Worm (Caenorhabditis elegans) whole organism, late embryonic: ENCODE data around the gene W08F4.3.
"Not testable (repeated sequence)": the region's sequence is repeated elsewhere in the genome, so short reads cannot be mapped to it uniquely, and the experiment has no call there.

Source experiments
- K02D7.2 ChIP-seq: sonication (generic microtip); optimal IDR thresholded peaks from 2 replicates; lab custom pipeline; 2017; ENCODE audit warnings: mild to moderate bottlenecking, missing genetic modification characterization, missing compliant biosample characterization
- ahr-1 ChIP-seq: sonication (generic microtip); optimal IDR thresholded peaks from 2 replicates; lab custom pipeline; 2016; ENCODE audit warnings: missing genetic modification characterization, missing compliant biosample characterization
- ama-1 ChIP-seq: fragments of 150-350 bp; optimal IDR thresholded peaks from 2 replicates; lab custom pipeline; 2014
- ceh-14 ChIP-seq: sonication (generic microtip); optimal IDR thresholded peaks from 2 replicates; lab custom pipeline; 2016; ENCODE audit warnings: missing genotype, missing genetic modification characterization, missing compliant biosample characterization
- ceh-18 ChIP-seq: sonication (generic microtip); optimal IDR thresholded peaks from 2 replicates; lab custom pipeline; 2016; ENCODE audit warnings: missing genetic modification characterization, missing compliant biosample characterization
- ceh-24 ChIP-seq: sonication (generic microtip); optimal IDR thresholded peaks from 2 replicates; lab custom pipeline; 2016; ENCODE audit warnings: mild to moderate bottlenecking, missing genetic modification characterization, missing compliant biosample characterization
- ceh-30 ChIP-seq: fragments of 150-350 bp; optimal IDR thresholded peaks from 2 replicates; lab custom pipeline; 2014; ENCODE audit warnings: missing biosample characterization, missing genetic modification characterization
- ceh-34 ChIP-seq: sonication (generic microtip); optimal IDR thresholded peaks from 2 replicates; lab custom pipeline; 2016; ENCODE audit warnings: mild to moderate bottlenecking, missing genetic modification characterization, missing compliant biosample characterization
- ceh-45 ChIP-seq: fragments of 200-800 bp; sonication (Bioruptor generic); IDR thresholded peaks from 2 replicates; pipeline ENCODE4 v1.3.6; 2022; ENCODE audit warnings: missing genetic modification reagents, missing genetic modification characterization, missing compliant biosample characterization
- ceh-9 ChIP-seq: sonication (generic microtip); optimal IDR thresholded peaks from 2 replicates; lab custom pipeline; 2016; ENCODE audit warnings: mild to moderate bottlenecking, missing genetic modification characterization, inconsistent platforms, missing compliant biosample characterization
- che-1 ChIP-seq: sonication (generic microtip); optimal IDR thresholded peaks from 2 replicates; lab custom pipeline; 2016; ENCODE audit warnings: mild to moderate bottlenecking, missing genetic modification characterization, missing compliant biosample characterization
- elt-4 ChIP-seq: sonication (generic microtip); optimal IDR thresholded peaks from 2 replicates; lab custom pipeline; 2016; ENCODE audit warnings: missing genetic modification characterization, missing compliant biosample characterization
- fax-1 ChIP-seq: sonication (generic microtip); optimal IDR thresholded peaks from 2 replicates; lab custom pipeline; 2016; ENCODE audit warnings: missing genotype, missing genetic modification characterization, missing compliant biosample characterization
- fkh-6 ChIP-seq: sonication (generic microtip); optimal IDR thresholded peaks from 2 replicates; lab custom pipeline; 2016; ENCODE audit warnings: missing genetic modification characterization, missing compliant biosample characterization
- gmeb-2 ChIP-seq: sonication (generic microtip); optimal IDR thresholded peaks from 2 replicates; lab custom pipeline; 2016; ENCODE audit warnings: missing genetic modification characterization, inconsistent platforms, missing compliant biosample characterization
- hlh-30 ChIP-seq: sonication (generic microtip); optimal IDR thresholded peaks from 2 replicates; lab custom pipeline; 2017; ENCODE audit warnings: antibody characterized with exemption, missing genetic modification characterization, missing compliant biosample characterization; ENCODE audit not compliant: insufficient read depth
- nfya-1 ChIP-seq: sonication (generic microtip); optimal IDR thresholded peaks from 2 replicates; lab custom pipeline; 2017; ENCODE audit warnings: missing genetic modification characterization, mild to moderate bottlenecking, missing compliant biosample characterization, antibody characterized with exemption, moderate library complexity
- npax-4 ChIP-seq: sonication (generic microtip); optimal IDR thresholded peaks from 2 replicates; lab custom pipeline; 2016; ENCODE audit warnings: missing genetic modification characterization, missing compliant biosample characterization
- odd-2 ChIP-seq: sonication (generic microtip); optimal IDR thresholded peaks from 2 replicates; lab custom pipeline; 2017; ENCODE audit warnings: antibody characterized with exemption, mild to moderate bottlenecking, missing genetic modification characterization, missing compliant biosample characterization
- pag-3 ChIP-seq: sonication (generic microtip); optimal IDR thresholded peaks from 2 replicates; lab custom pipeline; 2016; ENCODE audit warnings: missing compliant biosample characterization, missing genetic modification characterization, borderline replicate concordance
- pax-1 ChIP-seq: fragments of 150-350 bp; optimal IDR thresholded peaks from 2 replicates; lab custom pipeline; 2014; ENCODE audit warnings: missing biosample characterization, missing genetic modification characterization
- pha-4 ChIP-seq: fragments of 150-350 bp; optimal IDR thresholded peaks from 2 replicates; lab custom pipeline; 2018; ENCODE audit warnings: missing biosample characterization, missing genetic modification reagents, missing genetic modification characterization
- pqm-1 ChIP-seq: sonication (generic microtip); optimal IDR thresholded peaks from 2 replicates; lab custom pipeline; 2016; ENCODE audit warnings: missing genetic modification characterization, missing compliant biosample characterization
- pros-1 ChIP-seq: fragments of 150-350 bp; optimal IDR thresholded peaks from 2 replicates; lab custom pipeline; 2014; ENCODE audit warnings: missing biosample characterization, missing genetic modification reagents, missing genetic modification characterization
- ref-2 ChIP-seq: sonication (generic microtip); optimal IDR thresholded peaks from 2 replicates; lab custom pipeline; 2016; ENCODE audit warnings: missing genetic modification characterization, missing compliant biosample characterization
- rnt-1 ChIP-seq: sonication (generic microtip); optimal IDR thresholded peaks from 2 replicates; lab custom pipeline; 2016; ENCODE audit warnings: missing genetic modification characterization, missing compliant biosample characterization
- tbx-2 ChIP-seq: sonication (generic microtip); optimal IDR thresholded peaks from 2 replicates; lab custom pipeline; 2016; ENCODE audit warnings: missing genetic modification characterization, missing compliant biosample characterization
- tbx-7 ChIP-seq: sonication (generic microtip); optimal IDR thresholded peaks from 2 replicates; lab custom pipeline; 2016; ENCODE audit warnings: missing genotype, missing genetic modification characterization, missing compliant biosample characterization
- unc-3 ChIP-seq, 2 experiments: fragments of 200-800 bp in 1 of 2; sonication (Bioruptor generic) in 1 of 2; sonication (generic microtip) in 1 of 2; conservative IDR thresholded peaks in 1 of 2; optimal IDR thresholded peaks in 1 of 2; 2 replicates each; pipeline versions ENCODE4 v1.3.6 to Lab custom; 2016 to 2022; ENCODE audit warnings: missing compliant biosample characterization in 2 of 2, missing genetic modification characterization in 2 of 2, missing genetic modification reagents in 1 of 2
- unc-42 ChIP-seq: sonication (generic microtip); optimal IDR thresholded peaks from 2 replicates; lab custom pipeline; 2016; ENCODE audit warnings: missing genotype, missing genetic modification characterization, missing compliant biosample characterization

Gene W08F4.3

DNA sequence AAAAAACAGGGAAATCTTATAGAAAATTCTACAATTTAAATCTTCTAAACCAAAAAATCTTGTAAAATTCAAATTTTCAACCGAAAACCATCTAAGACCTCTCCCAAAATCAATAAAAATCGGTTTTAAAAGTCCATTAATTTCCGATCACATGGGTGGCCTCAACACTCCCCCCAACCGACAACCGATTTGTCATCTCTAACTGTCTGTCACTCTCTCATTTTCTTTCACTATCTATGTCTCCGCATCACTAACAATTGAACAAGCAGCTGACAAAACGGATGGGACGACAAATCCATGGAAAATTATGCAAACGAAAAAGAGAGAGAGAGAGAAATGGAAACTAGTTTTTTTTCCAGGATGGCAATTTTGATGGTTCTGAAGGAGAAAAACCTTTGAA lies 22.6 kb downstream of the W08F4.3 start (continued):
- no peak for TF ChIP-seq ceh-30 (tag; lab: Kevin White, UChicago)
- no peak for TF ChIP-seq tbx-7 (tag; lab: Kevin White, UChicago)
- no peak for TF ChIP-seq pros-1 (tag; lab: Kevin White, UChicago)
- TF ChIP-seq nfya-1 (tag; lab: Kevin White, UChicago): peak; percentile 57
- TF ChIP-seq gmeb-2 (tag; lab: Kevin White, UChicago): no peak
- peak; percentile 13 for TF ChIP-seq rnt-1 (tag; lab: Kevin White, UChicago)
- TF ChIP-seq, all 69 proteins: peak for 8

- TF ChIP-seq pax-1: no peak
- TF ChIP-seq ceh-34: no peak
- no peak for TF ChIP-seq nfya-1 (tag; lab: Kevin White, UChicago)
- TF ChIP-seq unc-42 (tag; lab: Kevin White, UChicago): no peak
- TF ChIP-seq elt-4 (tag; lab: Kevin White, UChicago): no peak
- no peak for TF ChIP-seq ahr-1 (tag; lab: Kevin White, UChicago)
- TF ChIP-seq ama-1 (lab: Kevin White, UChicago): no peak
- TF ChIP-seq pha-4 (tag; lab: Kevin White, UChicago): no peak
- no peak for TF ChIP-seq tbx-2
- no peak for TF ChIP-seq npax-4
- no peak for TF ChIP-seq pag-3
- TF ChIP-seq unc-3 (GFP tag; conservative IDR thresholded peaks at IDR 0.05; lab: Robert Waterston, UW): no peak
- TF ChIP-seq unc-3 (tag; optimal IDR thresholded peaks at IDR 0.05; lab: Kevin White, UChicago): no peak
- no peak for TF ChIP-seq ceh-45
- no peak for TF ChIP-seq fkh-6 (tag; lab: Kevin White, UChicago)
Measured at ce11 chrII:605267-605666, 24.9 kb downstream of the W08F4.3 start, which contains the start of gene W04H10.2. TSS of gene W04H10.2 (plus strand) at chrII:605567.

DNA sequence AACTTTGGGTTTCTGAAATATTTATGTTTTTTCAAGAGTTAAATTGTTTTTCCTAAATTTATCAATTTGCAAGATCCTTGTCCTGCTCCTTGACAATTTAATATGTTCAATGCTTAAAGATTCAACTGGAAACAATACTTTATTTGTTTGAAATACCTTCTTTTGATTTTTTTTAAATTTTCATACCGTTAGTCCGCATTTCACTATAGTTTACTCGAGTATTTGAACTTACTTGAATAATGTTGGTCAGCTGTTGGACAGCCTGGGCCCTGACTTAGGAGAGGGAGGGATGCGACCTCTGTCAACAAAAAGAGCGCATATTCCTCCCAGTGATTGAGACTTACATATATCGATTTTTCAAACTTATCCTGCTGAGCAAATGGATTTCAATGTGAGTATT lies 25.6 kb downstream of the W08F4.3 start, which contains the start of gene W04H10.5:
W04H10.5 (plus strand) TSS at position 301 of the 400 bp plus-strand sequence.
- no peak for TF ChIP-seq ceh-18 (tag; lab: Kevin White, UChicago)
- TF ChIP-seq nfya-1 (tag; lab: Kevin White, UChicago): no peak
- TF ChIP-seq npax-4: no peak

- TF ChIP-seq hlh-30 (tag; lab: Kevin White, UChicago) (peak; percentile 18), ceh-45 (no peak), ref-2 (tag; lab: Kevin White, UChicago) (no peak), pqm-1 (tag; lab: Kevin White, UChicago) (no peak), ceh-18 (tag; lab: Kevin White, UChicago) (no peak)
Measured at ce11 chrII:608341-608740, 27.9 kb downstream of the W08F4.3 start, which contains the start of gene W04H10.6. TSS of gene W04H10.6 (minus strand) at chrII:608441.

DNA sequence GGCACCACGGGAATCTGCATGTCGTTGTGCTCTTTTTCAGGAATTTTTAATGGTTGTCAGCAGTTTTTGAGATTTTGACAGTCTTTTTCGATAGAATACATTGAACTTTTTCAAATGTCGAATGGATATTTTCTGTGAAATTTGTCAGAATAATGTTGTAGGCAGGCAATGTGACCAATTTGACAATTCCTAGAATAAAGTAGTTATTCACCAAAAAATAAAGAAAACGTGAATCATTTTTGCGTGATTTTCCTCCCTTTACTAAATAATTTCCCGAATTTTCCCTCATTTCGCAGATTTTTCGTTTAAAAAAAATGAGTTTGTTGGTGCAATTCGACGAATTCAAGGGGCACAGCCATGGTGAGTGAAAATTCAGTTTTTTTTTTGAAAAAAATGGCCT lies 28.4 kb downstream of the W08F4.3 start, which contains the start of gene W04H10.1:
W04H10.1 (plus strand) TSS at position 301 of the 400 bp plus-strand sequence.
- no peak for TF ChIP-seq K02D7.2 (tag; lab: Kevin White, UChicago)
- TF ChIP-seq npax-4: no peak
- no peak for TF ChIP-seq che-1 (tag; lab: Kevin White, UChicago)
- TF ChIP-seq ceh-14 (tag; lab: Kevin White, UChicago): no peak
- TF ChIP-seq odd-2 (tag; lab: Kevin White, UChicago): no peak
- no peak for TF ChIP-seq fax-1 (tag; lab: Kevin White, UChicago)
- no peak for TF ChIP-seq ceh-9
- TF ChIP-seq nfya-1 (tag; lab: Kevin White, UChicago): no peak
- TF ChIP-seq ceh-24 (tag; lab: Kevin White, UChicago): no peak

ce11 chrII:612361-612760 lies 32.0 kb downstream of the W08F4.3 start, which contains the start of gene clec-118:
TSS of gene clec-118 (minus strand) at chrII:612461.
- TF ChIP-seq ceh-45; pros-1 (tag; lab: Kevin White, UChicago); elt-4 (tag; lab: Kevin White, UChicago): not testable (repeated sequence)
